Fruit fly (Drosophila melanogaster) whole organism, wandering third instar larva: ENCODE data around the gene Syp.

Experiments used
- CG9705 ChIP-seq: fragments of 200-800 bp; sonication (Bioruptor generic); optimal IDR thresholded peaks from 2 replicates; lab custom pipeline; 2018; ENCODE audit warnings: missing biosample characterization, mild to moderate bottlenecking, missing genetic modification characterization
- Dif ChIP-seq: fragments of 200-275, 200-300 bp; sonication (Bioruptor generic); optimal IDR thresholded peaks from 2 replicates; lab custom pipeline; 2018; ENCODE audit warnings: missing biosample characterization, missing genetic modification characterization; ENCODE audit not compliant: partially characterized antibody
- Hr78 ChIP-seq: fragments of >200 bp; optimal IDR thresholded peaks from 2 replicates; lab custom pipeline; 2017; ENCODE audit warnings: missing biosample characterization, missing genetic modification characterization
- dmrt93B ChIP-seq: fragments of 200-800 bp; sonication (Bioruptor generic); optimal IDR thresholded peaks from 2 replicates; lab custom pipeline; 2018; ENCODE audit warnings: missing biosample characterization, mild to moderate bottlenecking, missing genetic modification characterization
- jim ChIP-seq: fragments of 175-275, 200-325 bp; sonication (Bioruptor generic); optimal IDR thresholded peaks from 2 replicates; lab custom pipeline; 2016; ENCODE audit warnings: missing biosample characterization, mild to moderate bottlenecking, missing genetic modification characterization
- pan ChIP-seq: fragments of >200 bp; optimal IDR thresholded peaks from 2 replicates; lab custom pipeline; 2017
- psq ChIP-seq: fragments of 200-800 bp; sonication (Bioruptor generic); optimal IDR thresholded peaks from 3 replicates; lab custom pipeline; 2017; ENCODE audit warnings: missing biosample characterization, mild to moderate bottlenecking, missing genetic modification characterization, moderate library complexity
- tai ChIP-seq: sonication (Bioruptor generic); optimal IDR thresholded peaks from 2 replicates; lab custom pipeline; 2016; ENCODE audit warnings: missing biosample characterization, missing genetic modification characterization
- usp ChIP-seq: fragments of >200 bp; optimal IDR thresholded peaks from 2 replicates; lab custom pipeline; 2017; ENCODE audit warnings: missing biosample characterization, missing genetic modification characterization

dm6 chr3R:20818689-20819088 is 62.2 kb downstream of the Syp start, which contains the start of gene CG17270:
- TF ChIP-seq Hr78 (GFP tag; lab: Kevin White, UChicago) (no peak), Dif (no peak), tai (GFP tag; lab: Kevin White, UChicago) (no peak), dmrt93B (GFP tag; lab: Kevin White, UChicago) (no peak), CG9705 (no peak), usp (GFP tag; lab: Kevin White, UChicago) (no peak), jim (no peak), psq (GFP tag; lab: Kevin White, UChicago) (no peak), pan (lab: Kevin White, UChicago) (no peak)
